Worm (Caenorhabditis elegans) whole organism, L3 larva: ENCODE measurements around the gene C07G3.15.

Experiments
- ZK546.5 ChIP-seq: sonication (generic microtip); optimal IDR thresholded peaks from 2 replicates; lab custom pipeline; 2017; ENCODE audit warnings: missing biosample characterization, missing genetic modification characterization
- aly-2 ChIP-seq: fragments of 150-350 bp; optimal IDR thresholded peaks from 2 replicates; lab custom pipeline; 2014; ENCODE audit warnings: missing biosample characterization, missing genetic modification characterization
- ama-1 ChIP-seq: fragments of 150-350 bp; optimal IDR thresholded peaks from 2 replicates; lab custom pipeline; 2018
- ceh-28 ChIP-seq: fragments of 150-350 bp; optimal IDR thresholded peaks from 2 replicates; lab custom pipeline; 2014; ENCODE audit warnings: missing biosample characterization, missing genetic modification reagents, missing genetic modification characterization
- ceh-9 ChIP-seq: sonication (generic microtip); optimal IDR thresholded peaks from 2 replicates; lab custom pipeline; 2018; ENCODE audit warnings: missing biosample characterization, missing genetic modification characterization
- egl-27 ChIP-seq: sonication (generic microtip); optimal IDR thresholded peaks from 4 replicates; lab custom pipeline; 2017; ENCODE audit warnings: missing biosample characterization, missing genetic modification reagents, missing genetic modification characterization
- egl-5 ChIP-seq: fragments of 150-350 bp; optimal IDR thresholded peaks from 2 replicates; lab custom pipeline; 2017; ENCODE audit warnings: missing biosample characterization, missing genetic modification reagents, missing genetic modification characterization, inconsistent platforms
- elt-1 ChIP-seq: fragments of 150-350 bp; optimal IDR thresholded peaks from 2 replicates; lab custom pipeline; 2014; ENCODE audit warnings: missing biosample characterization, missing genetic modification characterization
- elt-2 ChIP-seq: sonication (generic microtip); optimal IDR thresholded peaks from 2 replicates; lab custom pipeline; 2016; ENCODE audit warnings: missing genetic modification reagents, mild to moderate bottlenecking, missing genetic modification characterization, missing compliant biosample characterization
- elt-3 ChIP-seq, 3 experiments: fragments of 150-350 bp in 1 of 3; sonication (generic microtip) in 2 of 3; optimal IDR thresholded peaks; 2 replicates in 2 of 3; 4 replicates in 1 of 3; lab custom pipeline; 2014 to 2017; ENCODE audit warnings: missing biosample characterization in 3 of 3, missing genetic modification characterization in 3 of 3
- eor-1 ChIP-seq, 2 experiments: fragments of 150-350 bp; optimal IDR thresholded peaks; 2 replicates each; lab custom pipeline; 2014 to 2018; ENCODE audit warnings: missing biosample characterization in 2 of 2, missing genetic modification characterization in 2 of 2
- fkh-2 ChIP-seq: fragments of 150-350 bp; optimal IDR thresholded peaks from 2 replicates; lab custom pipeline; 2014; ENCODE audit warnings: missing biosample characterization, missing genetic modification reagents, missing genetic modification characterization
- fos-1 ChIP-seq: fragments of 150-350 bp; optimal IDR thresholded peaks from 2 replicates; lab custom pipeline; 2014; ENCODE audit warnings: missing biosample characterization, missing genetic modification characterization
- hmg-11 ChIP-seq: sonication (generic microtip); optimal IDR thresholded peaks from 2 replicates; lab custom pipeline; 2016; ENCODE audit warnings: missing genetic modification characterization, missing compliant biosample characterization
- jun-1 ChIP-seq: fragments of 150-350 bp; optimal IDR thresholded peaks from 2 replicates; lab custom pipeline; 2014; ENCODE audit warnings: missing biosample characterization, missing genetic modification reagents, missing genetic modification characterization
- lin-39 ChIP-seq: fragments of 150-350 bp; optimal IDR thresholded peaks from 2 replicates; lab custom pipeline; 2018; ENCODE audit warnings: missing biosample characterization, missing genetic modification reagents, missing genetic modification characterization
- lsy-12 ChIP-seq: sonication (generic microtip); optimal IDR thresholded peaks from 2 replicates; lab custom pipeline; 2016; ENCODE audit warnings: mild to moderate bottlenecking, missing genetic modification characterization, missing compliant biosample characterization
- mdl-1 ChIP-seq: fragments of 150-350 bp; optimal IDR thresholded peaks from 2 replicates; lab custom pipeline; 2014; ENCODE audit warnings: missing biosample characterization, missing genetic modification characterization
- nfya-1 ChIP-seq: sonication (generic microtip); optimal IDR thresholded peaks from 2 replicates; lab custom pipeline; 2017; ENCODE audit warnings: missing genetic modification characterization, mild to moderate bottlenecking, missing compliant biosample characterization, antibody characterized with exemption, moderate library complexity; ENCODE audit not compliant: insufficient read depth
- nhr-23 ChIP-seq: fragments of 150-350 bp; optimal IDR thresholded peaks from 2 replicates; lab custom pipeline; 2014; ENCODE audit warnings: missing biosample characterization, missing genetic modification reagents, missing genetic modification characterization
- nhr-237 ChIP-seq: fragments of 150-350 bp; optimal IDR thresholded peaks from 2 replicates; lab custom pipeline; 2014; ENCODE audit warnings: missing biosample characterization, missing genetic modification characterization
- nhr-25 ChIP-seq: sonication (generic microtip); optimal IDR thresholded peaks from 2 replicates; lab custom pipeline; 2017; ENCODE audit warnings: missing biosample characterization, missing genetic modification characterization
- nhr-76 ChIP-seq: fragments of 150-350 bp; sonication (generic microtip); optimal IDR thresholded peaks from 5 replicates; lab custom pipeline; 2014; ENCODE audit warnings: missing biosample characterization, missing genetic modification characterization
- pha-4 ChIP-seq: fragments of 150-350 bp; optimal IDR thresholded peaks from 2 replicates; lab custom pipeline; 2014; ENCODE audit warnings: missing biosample characterization, missing genetic modification reagents, missing genetic modification characterization
- pqm-1 ChIP-seq: fragments of 150-350 bp; optimal IDR thresholded peaks from 2 replicates; lab custom pipeline; 2017; ENCODE audit warnings: missing biosample characterization, missing genetic modification characterization, inconsistent platforms
- sea-2 ChIP-seq: fragments of 150-350 bp; sonication (generic microtip); optimal IDR thresholded peaks from 4 replicates; lab custom pipeline; 2014; ENCODE audit warnings: missing biosample characterization, missing genetic modification reagents, missing genetic modification characterization
- skn-1 ChIP-seq: fragments of 150-350 bp; optimal IDR thresholded peaks from 2 replicates; lab custom pipeline; 2014; ENCODE audit warnings: missing biosample characterization, missing genetic modification characterization
- snpc-4 ChIP-seq: fragments of 150-350 bp; optimal IDR thresholded peaks from 2 replicates; lab custom pipeline; 2014; ENCODE audit warnings: missing biosample characterization, missing genetic modification characterization
- tbx-2 ChIP-seq: sonication (generic microtip); optimal IDR thresholded peaks from 2 replicates; lab custom pipeline; 2016; ENCODE audit warnings: mild to moderate bottlenecking, missing genetic modification characterization, missing compliant biosample characterization
- unc-62 ChIP-seq: fragments of 150-350 bp; sonication (generic microtip); optimal IDR thresholded peaks from 4 replicates; lab custom pipeline; 2014; ENCODE audit warnings: missing biosample characterization, missing genetic modification reagents, missing genetic modification characterization
- zag-1 ChIP-seq: fragments of 150-350 bp; optimal IDR thresholded peaks from 2 replicates; lab custom pipeline; 2014; ENCODE audit warnings: missing biosample characterization, missing genetic modification characterization
- ztf-11 ChIP-seq: fragments of 150-350 bp; optimal IDR thresholded peaks from 2 replicates; lab custom pipeline; 2014; ENCODE audit warnings: missing biosample characterization, missing genetic modification characterization

C07G3.15 gene

DNA sequence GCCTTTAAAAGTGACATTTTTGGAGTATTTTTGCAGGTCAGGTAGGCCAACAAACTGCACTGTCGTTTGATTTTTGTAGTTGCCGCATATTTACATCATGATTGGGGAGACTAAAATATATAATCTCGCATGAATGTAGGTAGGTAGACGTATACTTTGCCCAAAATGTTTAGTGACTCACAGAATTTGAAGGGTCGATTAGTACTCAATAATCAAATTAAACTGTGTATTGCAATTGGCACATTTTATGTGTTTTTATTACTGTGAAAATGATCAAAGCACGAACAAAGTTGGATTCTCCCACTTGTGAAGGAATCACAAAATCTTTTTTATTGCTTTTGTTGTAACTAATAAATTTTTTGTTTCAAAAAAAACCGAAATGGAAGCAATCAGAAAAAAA lies at the start of gene C07G3.15:
Gene C07G3.15, minus strand, starts transcription at position 101 of the 400 bp plus-strand sequence.
- no peak for TF ChIP-seq ceh-9 (tag; lab: Kevin White, UChicago)

DNA sequence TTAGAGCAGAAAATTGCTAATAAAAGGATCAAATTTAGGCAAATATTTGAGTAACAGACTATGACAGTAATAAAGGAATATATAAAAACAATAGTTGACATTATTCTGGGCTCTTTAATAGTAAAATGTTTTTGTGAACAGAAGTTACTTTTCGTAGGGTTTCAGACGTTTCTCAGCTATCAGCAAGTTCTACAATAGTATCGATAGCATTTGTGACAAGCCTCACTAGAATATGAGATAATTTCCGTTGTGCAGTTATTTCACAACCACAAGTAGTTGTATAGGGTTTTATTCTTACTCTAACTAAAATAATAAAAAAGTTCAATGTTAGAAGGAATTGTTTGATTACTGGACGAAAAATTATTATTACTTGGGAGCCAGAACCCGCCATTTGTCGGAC lies 49.7 kb upstream of the C07G3.15 start, which contains the start of gene srbc-68:
Gene srbc-68, minus strand, starts transcription at position 101 of the 400 bp plus-strand sequence.
- no peak for TF ChIP-seq nhr-23 (tag; lab: Kevin White, UChicago)
- TF ChIP-seq elt-1 (tag; lab: Kevin White, UChicago): no peak
- TF ChIP-seq lin-39 (tag; lab: Kevin White, UChicago): no peak
- no peak for TF ChIP-seq nhr-25
- no peak for TF ChIP-seq elt-3 (tag; optimal IDR thresholded peaks at IDR 0.05; lab: Kevin White, UChicago)
- TF ChIP-seq snpc-4: no peak
- TF ChIP-seq unc-62 (GFP tag; lab: Kevin White, UChicago): no peak
- no peak for TF ChIP-seq fos-1

DNA sequence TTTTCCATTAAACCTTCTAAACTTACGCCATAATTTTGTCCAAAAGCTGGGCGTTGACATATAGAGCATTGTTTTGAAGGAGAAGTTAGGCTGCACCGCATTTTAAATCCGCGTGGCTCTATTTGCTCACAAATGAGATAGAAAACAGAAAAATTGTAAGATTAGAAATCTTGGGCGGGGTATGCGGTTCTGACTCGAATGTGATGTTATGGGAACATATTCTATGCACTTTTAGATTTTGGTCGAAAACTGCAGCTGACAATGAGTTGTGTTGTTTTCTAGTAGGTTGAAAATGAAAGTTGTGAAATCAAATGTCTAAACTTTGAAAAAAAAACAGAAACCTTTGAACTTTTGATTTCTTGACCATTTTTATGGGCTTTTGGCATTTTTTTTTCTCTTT lies 46.6 kb upstream of the C07G3.15 start, which contains the start of gene nhr-222:
Gene nhr-222, minus strand, starts transcription at position 101 of the 400 bp plus-strand sequence.
- TF ChIP-seq nhr-23 (tag; lab: Kevin White, UChicago): no peak
- no peak for TF ChIP-seq nhr-76 (tag; lab: Kevin White, UChicago)
- TF ChIP-seq skn-1 (tag; lab: Kevin White, UChicago): no peak
- no peak for TF ChIP-seq ZK546.5 (tag; lab: Kevin White, UChicago)
- no peak for TF ChIP-seq sea-2 (GFP tag; lab: Kevin White, UChicago)
- no peak for TF ChIP-seq unc-62 (GFP tag; lab: Kevin White, UChicago)
- TF ChIP-seq tbx-2 (tag; lab: Kevin White, UChicago): no peak

DNA sequence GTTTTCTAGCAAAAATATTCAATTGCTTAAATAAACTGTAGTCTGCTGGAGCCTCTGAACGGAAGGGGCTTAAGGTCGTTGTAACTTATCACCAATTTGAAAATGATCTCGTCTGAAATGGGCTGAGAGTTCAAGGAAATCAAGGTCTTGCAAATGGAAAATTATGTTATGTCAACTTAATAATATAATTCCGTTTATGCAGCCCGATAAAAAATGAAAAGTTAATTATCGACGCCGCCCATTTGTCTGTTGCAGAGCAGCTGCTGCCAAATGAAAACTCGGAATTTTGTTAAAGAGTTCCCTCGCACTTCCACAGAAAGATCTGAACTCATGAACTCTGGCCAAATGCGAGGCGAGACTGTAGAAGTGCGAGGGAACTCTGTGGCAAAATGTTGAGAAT lies 44.3 kb upstream of the C07G3.15 start, which contains the start of gene srbc-67:
Gene srbc-67, minus strand, starts transcription at position 101 of the 400 bp plus-strand sequence.
- TF ChIP-seq hmg-11 (no peak), mdl-1 (tag; lab: Kevin White, UChicago) (no peak), pha-4 (tag; lab: Kevin White, UChicago) (no peak), pqm-1 (tag; lab: Kevin White, UChicago) (no peak), jun-1 (no peak), eor-1 (tag; optimal IDR thresholded peaks at IDR 0.05; lab: Kevin White, UChicago) (no peak), nhr-23 (tag; lab: Kevin White, UChicago) (no peak), elt-3 (tag; optimal IDR thresholded peaks at IDR 0.05; lab: Kevin White, UChicago) (no peak), ztf-11 (tag; lab: Kevin White, UChicago) (no peak), ama-1 (no peak), fkh-2 (tag; lab: Kevin White, UChicago) (no peak), ceh-28 (tag; lab: Kevin White, UChicago) (no peak), nhr-25 (no peak), snpc-4 (no peak)

DNA sequence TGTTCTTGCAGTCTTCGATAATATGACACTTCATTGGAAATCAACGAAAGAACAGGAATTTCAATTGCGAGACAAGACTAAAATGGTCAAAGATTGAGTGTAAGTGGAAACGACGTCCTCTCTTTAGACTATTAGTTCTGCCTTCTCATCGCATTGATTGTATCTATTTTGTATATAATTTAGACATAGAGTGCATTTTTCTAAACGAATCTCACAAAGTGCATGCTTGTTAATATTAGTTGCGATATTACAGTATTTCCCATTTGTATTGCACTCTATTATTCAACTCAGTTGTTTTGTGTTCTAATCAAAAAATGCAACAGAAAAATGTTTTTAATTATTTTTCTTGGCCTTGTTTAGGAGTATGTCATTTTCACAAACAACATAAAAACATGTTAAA lies 41.5 kb upstream of the C07G3.15 start, which contains the start of gene nhr-93:
Gene nhr-93, minus strand, starts transcription at position 101 of the 400 bp plus-strand sequence.
- no peak for TF ChIP-seq nfya-1
- TF ChIP-seq zag-1 (tag; lab: Kevin White, UChicago): no peak
- no peak for TF ChIP-seq ceh-9 (tag; lab: Kevin White, UChicago)
- TF ChIP-seq ztf-11 (tag; lab: Kevin White, UChicago): no peak
- no peak for TF ChIP-seq egl-5 (tag; lab: Kevin White, UChicago)
- TF ChIP-seq elt-1 (tag; lab: Kevin White, UChicago): no peak
- no peak for TF ChIP-seq ZK546.5 (tag; lab: Kevin White, UChicago)

DNA sequence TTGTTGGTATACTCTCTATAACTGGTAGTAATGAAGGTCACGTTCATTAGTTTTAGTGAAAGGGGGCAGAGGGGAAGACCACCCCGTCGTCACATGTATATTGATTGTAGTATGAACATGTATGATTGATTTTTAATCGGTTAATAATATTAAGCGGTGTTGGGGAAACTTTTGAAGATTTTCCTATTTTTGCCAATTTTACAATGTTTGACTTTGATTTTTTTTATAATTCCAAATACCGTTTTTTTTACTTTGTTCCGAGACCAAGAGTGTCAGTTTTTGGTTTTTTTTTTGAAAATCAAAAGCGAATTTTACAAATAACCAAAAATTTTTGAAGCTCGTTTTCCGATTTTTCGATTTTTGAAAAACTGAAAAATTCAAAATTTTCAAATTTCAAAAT lies 38.5 kb upstream of the C07G3.15 start, which contains the start of gene nhr-221:
Gene nhr-221, minus strand, starts transcription at position 101 of the 400 bp plus-strand sequence.
- TF ChIP-seq aly-2 (no peak), hmg-11 (no peak), egl-27 (tag; lab: Kevin White, UChicago) (no peak), nhr-237 (tag; lab: Kevin White, UChicago) (no peak), pqm-1 (tag; lab: Kevin White, UChicago) (no peak), elt-1 (tag; lab: Kevin White, UChicago) (no peak), fos-1 (no peak), lsy-12 (tag; lab: Kevin White, UChicago) (no peak), elt-2 (no peak)
